Worm (Caenorhabditis elegans) whole organism, young adult: ENCODE measurements around the gene fkh-4.

ENCODE experiments used
- C06A6.2 ChIP-seq: fragments of 200-800 bp; sonication (Bioruptor generic); conservative IDR thresholded peaks from 2 replicates; pipeline ENCODE4 v1.3.6; 2022; ENCODE audit warnings: missing genetic modification characterization, missing compliant biosample characterization
- D2030.7 ChIP-seq: fragments of 200-800 bp; sonication (Bioruptor generic); IDR thresholded peaks from 2 replicates; pipeline ENCODE4 v1.3.6; 2022; ENCODE audit warnings: missing genetic modification reagents, missing genetic modification characterization, missing compliant biosample characterization
- F22D6.2 ChIP-seq: sonication (generic microtip); optimal IDR thresholded peaks from 2 replicates; lab custom pipeline; 2016; ENCODE audit warnings: mild to moderate bottlenecking, missing genetic modification characterization, missing compliant biosample characterization
- F23B12.7 ChIP-seq: sonication (generic microtip); optimal IDR thresholded peaks from 2 replicates; lab custom pipeline; 2017; ENCODE audit warnings: missing genetic modification characterization, mild to moderate bottlenecking, missing compliant biosample characterization, antibody characterized with exemption, moderate library complexity; ENCODE audit not compliant: insufficient read depth
- F33H1.4 ChIP-seq: fragments of 200-800 bp; sonication (Bioruptor generic); IDR thresholded peaks from 2 replicates; pipeline ENCODE4 v1.3.6; 2022; ENCODE audit warnings: missing genetic modification reagents, missing genetic modification characterization, missing compliant biosample characterization
- F39B2.1 ChIP-seq: fragments of 200-800 bp; sonication (Bioruptor generic); IDR thresholded peaks from 2 replicates; pipeline ENCODE4 v1.3.6; 2022; ENCODE audit warnings: missing genetic modification reagents, missing genetic modification characterization, missing compliant biosample characterization
- F55B11.4 ChIP-seq: sonication (generic microtip); optimal IDR thresholded peaks from 2 replicates; lab custom pipeline; 2016; ENCODE audit warnings: missing compliant biosample characterization, missing genetic modification characterization, borderline replicate concordance; ENCODE audit not compliant: insufficient read depth
- F57A8.1 ChIP-seq: fragments of 200-800 bp; sonication (Bioruptor generic); optimal IDR thresholded peaks from 2 replicates; lab custom pipeline; 2018; ENCODE audit warnings: mild to moderate bottlenecking, missing genetic modification characterization, moderate library complexity, missing compliant biosample characterization
- F57C9.4 ChIP-seq: sonication (generic microtip); optimal IDR thresholded peaks from 2 replicates; lab custom pipeline; 2017; ENCODE audit warnings: mild to moderate bottlenecking, missing genetic modification characterization, missing compliant biosample characterization
- T07F8.4 ChIP-seq: sonication (generic microtip); optimal IDR thresholded peaks from 2 replicates; lab custom pipeline; 2016; ENCODE audit warnings: mild to moderate bottlenecking, missing genetic modification characterization, moderate library complexity, missing compliant biosample characterization
- Y56A3A.18 ChIP-seq: fragments of 200-800 bp; sonication (Bioruptor generic); IDR thresholded peaks from 2 replicates; pipeline ENCODE4 v1.3.6; 2022; ENCODE audit warnings: missing genetic modification reagents, missing genetic modification characterization, missing compliant biosample characterization
- Y67H2A.10 ChIP-seq: fragments of 200-800 bp; sonication (Bioruptor generic); conservative IDR thresholded peaks from 2 replicates; pipeline ENCODE4 v1.3.6; 2022; ENCODE audit warnings: missing genetic modification reagents, missing genetic modification characterization, missing compliant biosample characterization
- Y95B8A.8 ChIP-seq: fragments of 200-800 bp; sonication (Bioruptor generic); IDR thresholded peaks from 2 replicates; pipeline ENCODE4 v1.3.6; 2022; ENCODE audit warnings: missing genetic modification reagents, missing genetic modification characterization, missing compliant biosample characterization
- athp-1 ChIP-seq: sonication (generic microtip); optimal IDR thresholded peaks from 2 replicates; lab custom pipeline; 2017; ENCODE audit warnings: mild to moderate bottlenecking, missing genetic modification characterization, missing compliant biosample characterization
- attf-3 ChIP-seq: fragments of 200-800 bp; sonication (Bioruptor generic); conservative IDR thresholded peaks from 2 replicates; pipeline ENCODE4 v1.3.6; 2022; ENCODE audit warnings: missing genetic modification reagents, missing genetic modification characterization, missing compliant biosample characterization
- attf-5 ChIP-seq: fragments of 200-800 bp; sonication (Bioruptor generic); optimal IDR thresholded peaks from 2 replicates; lab custom pipeline; 2018; ENCODE audit warnings: mild to moderate bottlenecking, missing genetic modification characterization, missing compliant biosample characterization
- bed-2 ChIP-seq: fragments of 200-800 bp; sonication (Bioruptor generic); IDR thresholded peaks from 2 replicates; pipeline ENCODE4 v1.3.6; 2022; ENCODE audit warnings: missing genetic modification reagents, missing genetic modification characterization, missing compliant biosample characterization
- ccch-3 ChIP-seq: fragments of 200-800 bp; sonication (Bioruptor generic); optimal IDR thresholded peaks from 2 replicates; lab custom pipeline; 2018; ENCODE audit warnings: mild to moderate bottlenecking, missing genetic modification characterization, missing compliant biosample characterization
- cebp-1 ChIP-seq, 2 experiments: fragments of 200-800 bp in 1 of 2; sonication (Bioruptor generic) in 1 of 2; sonication (generic microtip) in 1 of 2; IDR thresholded peaks in 1 of 2; optimal IDR thresholded peaks in 1 of 2; 2 replicates each; pipeline versions ENCODE4 v1.3.6 to Lab custom; 2017 to 2022; ENCODE audit warnings: missing compliant biosample characterization in 2 of 2, missing genetic modification characterization in 2 of 2, mild to moderate bottlenecking in 1 of 2, missing genetic modification reagents in 1 of 2, moderate library complexity in 1 of 2
- ceh-79 ChIP-seq: sonication (generic microtip); optimal IDR thresholded peaks from 2 replicates; lab custom pipeline; 2017; ENCODE audit warnings: mild to moderate bottlenecking, missing genetic modification characterization, missing compliant biosample characterization
- die-1 ChIP-seq: sonication (generic microtip); optimal IDR thresholded peaks from 2 replicates; lab custom pipeline; 2016; ENCODE audit warnings: missing genotype, mild to moderate bottlenecking, missing genetic modification characterization, missing compliant biosample characterization
- dox-1 ChIP-seq: fragments of 200-800 bp; sonication (Bioruptor generic); IDR thresholded peaks from 2 replicates; pipeline ENCODE4 v1.3.6; 2022; ENCODE audit warnings: missing genetic modification reagents, missing genetic modification characterization, missing compliant biosample characterization
- egl-44 ChIP-seq: fragments of 200-800 bp; sonication (Bioruptor generic); IDR thresholded peaks from 2 replicates; pipeline ENCODE4 v1.3.6; 2022; ENCODE audit warnings: missing genetic modification reagents, missing genetic modification characterization, missing compliant biosample characterization
- ekl-4 ChIP-seq: fragments of 200-800 bp; sonication (Bioruptor generic); IDR thresholded peaks from 2 replicates; pipeline ENCODE4 v1.3.6; 2022; ENCODE audit warnings: missing genetic modification reagents, missing genetic modification characterization, missing compliant biosample characterization
- gei-17 ChIP-seq: fragments of 200-800 bp; sonication (Bioruptor generic); optimal IDR thresholded peaks from 2 replicates; lab custom pipeline; 2018; ENCODE audit warnings: mild to moderate bottlenecking, missing genetic modification characterization, missing compliant biosample characterization
- him-1 ChIP-seq: sonication (generic microtip); optimal IDR thresholded peaks from 2 replicates; lab custom pipeline; 2016; ENCODE audit warnings: missing genotype, missing genetic modification reagents, missing genetic modification characterization, missing compliant biosample characterization
- hlh-26 ChIP-seq: fragments of 200-800 bp; sonication (Bioruptor generic); conservative IDR thresholded peaks from 2 replicates; pipeline ENCODE4 v1.3.6; 2022; ENCODE audit warnings: missing genetic modification reagents, missing genetic modification characterization, missing compliant biosample characterization
- hmg-20 ChIP-seq: fragments of 200-800 bp; sonication (Bioruptor generic); IDR thresholded peaks from 2 replicates; pipeline ENCODE4 v1.3.6; 2022; ENCODE audit warnings: missing genetic modification reagents, missing genetic modification characterization, missing compliant biosample characterization
- let-607 ChIP-seq, 2 experiments: fragments of 200-800 bp in 1 of 2; sonication (Bioruptor generic) in 1 of 2; sonication (generic microtip) in 1 of 2; optimal IDR thresholded peaks; 2 replicates each; lab custom pipeline; 2016 to 2018; ENCODE audit warnings: mild to moderate bottlenecking in 2 of 2, missing compliant biosample characterization in 2 of 2, missing genetic modification characterization in 2 of 2, moderate library complexity in 2 of 2, missing genotype in 1 of 2
- lin-54 ChIP-seq: fragments of 200-800 bp; sonication (Bioruptor generic); optimal IDR thresholded peaks from 2 replicates; lab custom pipeline; 2018; ENCODE audit warnings: mild to moderate bottlenecking, missing genetic modification characterization, missing compliant biosample characterization
- lir-1 ChIP-seq: fragments of 200-800 bp; sonication (Bioruptor generic); conservative IDR thresholded peaks from 2 replicates; pipeline ENCODE4 v1.3.6; 2022; ENCODE audit warnings: missing genetic modification reagents, missing genetic modification characterization, missing compliant biosample characterization
- madf-6 ChIP-seq: fragments of 200-800 bp; sonication (Bioruptor generic); IDR thresholded peaks from 2 replicates; pipeline ENCODE4 v1.3.6; 2022; ENCODE audit warnings: missing genetic modification reagents, missing genetic modification characterization, missing compliant biosample characterization
- nfyb-1 ChIP-seq: fragments of 200-800 bp; sonication (Bioruptor generic); IDR thresholded peaks from 2 replicates; pipeline ENCODE4 v1.3.6; 2022; ENCODE audit warnings: missing genetic modification reagents, missing genetic modification characterization, missing compliant biosample characterization
- nhr-179 ChIP-seq: sonication (generic microtip); optimal IDR thresholded peaks from 2 replicates; lab custom pipeline; 2016; ENCODE audit warnings: mild to moderate bottlenecking, missing genetic modification characterization, missing compliant biosample characterization
- nhr-90 ChIP-seq: sonication (generic microtip); optimal IDR thresholded peaks from 2 replicates; lab custom pipeline; 2016; ENCODE audit warnings: missing genotype, mild to moderate bottlenecking, missing genetic modification characterization, missing compliant biosample characterization
- pha-4 ChIP-seq: fragments of 150-350 bp; sonication (generic microtip); optimal IDR thresholded peaks from 2 replicates; lab custom pipeline; 2014; ENCODE audit warnings: missing biosample characterization, missing genetic modification reagents, missing genetic modification characterization
- rec-8 ChIP-seq, 2 experiments: sonication (generic microtip); optimal IDR thresholded peaks; 2 replicates each; lab custom pipeline; 2016; ENCODE audit warnings: mild to moderate bottlenecking in 2 of 2, missing genetic modification characterization in 2 of 2, missing genetic modification reagents in 2 of 2, missing genotype in 2 of 2, missing biosample characterization in 1 of 2, missing compliant biosample characterization in 1 of 2, moderate library complexity in 1 of 2
- repo-1 ChIP-seq: sonication (generic microtip); optimal IDR thresholded peaks from 2 replicates; lab custom pipeline; 2017; ENCODE audit warnings: mild to moderate bottlenecking, missing genetic modification characterization, missing compliant biosample characterization
- sdz-38 ChIP-seq: sonication (generic microtip); optimal IDR thresholded peaks from 2 replicates; lab custom pipeline; 2016; ENCODE audit warnings: missing genotype, missing genetic modification characterization, missing compliant biosample characterization
- snpc-1.1 ChIP-seq: sonication (generic microtip); optimal IDR thresholded peaks from 2 replicates; lab custom pipeline; 2017; ENCODE audit warnings: missing genetic modification characterization, mild to moderate bottlenecking, missing compliant biosample characterization, antibody characterized with exemption, moderate library complexity, missing genotype, missing genetic modification reagents; ENCODE audit not compliant: insufficient read depth
- snpc-3.4 ChIP-seq: sonication (generic microtip); optimal IDR thresholded peaks from 2 replicates; lab custom pipeline; 2017; ENCODE audit warnings: missing genetic modification characterization, mild to moderate bottlenecking, missing compliant biosample characterization, antibody characterized with exemption, moderate library complexity, missing genotype, missing genetic modification reagents
- unc-130 ChIP-seq: sonication (generic microtip); optimal IDR thresholded peaks from 2 replicates; lab custom pipeline; 2016; ENCODE audit warnings: missing genetic modification reagents, missing genetic modification characterization, missing compliant biosample characterization
- xnd-1 ChIP-seq: sonication (generic microtip); optimal IDR thresholded peaks from 2 replicates; lab custom pipeline; 2016; ENCODE audit warnings: missing genotype, missing genetic modification reagents, missing genetic modification characterization, missing compliant biosample characterization
- ztf-18 ChIP-seq: sonication (generic microtip); optimal IDR thresholded peaks from 2 replicates; lab custom pipeline; 2016; ENCODE audit warnings: missing genotype, mild to moderate bottlenecking, missing genetic modification characterization, missing compliant biosample characterization
- ztf-25 ChIP-seq: fragments of 200-800 bp; sonication (Bioruptor generic); IDR thresholded peaks from 2 replicates; pipeline ENCODE4 v1.3.6; 2022; ENCODE audit warnings: missing genetic modification reagents, missing genetic modification characterization, missing compliant biosample characterization
- ztf-28 ChIP-seq: fragments of 200-800 bp; sonication (Bioruptor generic); IDR thresholded peaks from 2 replicates; pipeline ENCODE4 v1.3.6; 2022; ENCODE audit warnings: missing genetic modification reagents, missing genetic modification characterization, missing compliant biosample characterization

Gene fkh-4

ce11 chrX:13443283-13443682, 14.6 kb upstream of the fkh-4 start (continued):
- TF ChIP-seq D2030.7 (peak; percentile 92), F39B2.1 (GFP tag; lab: Robert Waterston, UW) (no peak), bed-2 (GFP tag; lab: Robert Waterston, UW) (no peak), madf-6 (GFP tag; lab: Robert Waterston, UW) (0 out of 2 replicates have a peak, but pooled peaks have one; percentile 18), rec-8 (tag; optimal IDR thresholded peaks at IDR 0.05; lab: Kevin White, UChicago) (no peak), F57A8.1 (no peak), him-1 (tag; lab: Kevin White, UChicago) (peak; percentile 51), hlh-26 (GFP tag; lab: Robert Waterston, UW) (no peak), lir-1 (GFP tag; lab: Robert Waterston, UW) (no peak), ceh-79 (tag; lab: Kevin White, UChicago) (no peak), gei-17 (GFP tag; lab: Kevin White, UChicago) (no peak), repo-1 (tag; lab: Kevin White, UChicago) (no peak), ccch-3 (GFP tag; lab: Kevin White, UChicago) (no peak), let-607 (tag; optimal IDR thresholded peaks at IDR 0.05; lab: Kevin White, UChicago) (no peak), Y95B8A.8 (GFP tag; lab: Robert Waterston, UW) (no peak), sdz-38 (tag; lab: Kevin White, UChicago) (no peak), Y56A3A.18 (GFP tag; lab: Robert Waterston, UW) (no peak), xnd-1 (tag; lab: Kevin White, UChicago) (no peak), F55B11.4 (tag; lab: Kevin White, UChicago) (no peak), unc-130 (GFP tag; lab: Kevin White, UChicago) (no peak), ztf-18 (tag; lab: Kevin White, UChicago) (no peak), athp-1 (tag; lab: Kevin White, UChicago) (no peak), cebp-1 (GFP tag; IDR thresholded peaks at IDR 0.05; lab: Robert Waterston, UW) (no peak), cebp-1 (tag; optimal IDR thresholded peaks at IDR 0.05; lab: Kevin White, UChicago) (peak; percentile 1), die-1 (tag; lab: Kevin White, UChicago) (peak; percentile 64), egl-44 (GFP tag; lab: Robert Waterston, UW) (no peak), F33H1.4 (no peak), F22D6.2 (no peak)
- TF ChIP-seq, all 124 proteins: peak for 19

ce11 chrX:13442446-13442845, 13.8 kb upstream of the fkh-4 start:
- TF ChIP-seq ekl-4 (GFP tag; lab: Robert Waterston, UW), result peak; percentile 51; the same call in 1 of the 2 replicates
- peak; percentile 47; the same call in 1 of the 2 replicates for TF ChIP-seq nfyb-1
- peak; percentile 33; the same call in 1 of the 2 replicates for TF ChIP-seq hmg-20 (GFP tag; lab: Robert Waterston, UW)
- TF ChIP-seq lin-54, result peak; percentile 34
- peak; percentile 32 for TF ChIP-seq nhr-179 (tag; lab: Kevin White, UChicago)
- 0 out of 2 replicates have a peak, but pooled peaks have one; percentile 60 for TF ChIP-seq ztf-28
- TF ChIP-seq sdz-38 (tag; lab: Kevin White, UChicago), result no peak
- TF ChIP-seq snpc-1.1 (tag; lab: Kevin White, UChicago), result no peak
- TF ChIP-seq attf-3, result peak; percentile 48
- TF ChIP-seq attf-5, result no peak
- 0 out of 2 replicates have a peak, but pooled peaks have one; percentile 34 for TF ChIP-seq C06A6.2 (GFP tag; lab: Robert Waterston, UW)
- no peak for TF ChIP-seq unc-130 (GFP tag; lab: Kevin White, UChicago)
- TF ChIP-seq him-1 (tag; lab: Kevin White, UChicago), result peak; percentile 79
- peak; percentile 38 for TF ChIP-seq T07F8.4 (tag; lab: Kevin White, UChicago)
- TF ChIP-seq pha-4 (tag; lab: Kevin White, UChicago), result no peak
- no peak for TF ChIP-seq ccch-3 (GFP tag; lab: Kevin White, UChicago)
- TF ChIP-seq ztf-25 (GFP tag; lab: Robert Waterston, UW), result no peak
- peak; percentile 60 for TF ChIP-seq F23B12.7
- no peak for TF ChIP-seq F57C9.4
- TF ChIP-seq nhr-90 (tag; lab: Kevin White, UChicago), result peak; percentile 60
- peak; percentile 14 for TF ChIP-seq ztf-18 (tag; lab: Kevin White, UChicago)
- TF ChIP-seq Y67H2A.10 (GFP tag; lab: Robert Waterston, UW), result no peak
- no peak for TF ChIP-seq snpc-3.4 (tag; lab: Kevin White, UChicago)
- peak; percentile 90 for TF ChIP-seq dox-1
